Worm (Caenorhabditis elegans) whole organism, late embryonic: ENCODE results near the gene K12H6.10.
A peak's percentile ranks its signal among the peaks of the same experiment; 100 is the strongest.

Experiments used
- C38D4.7 ChIP-seq: fragments of 200-800 bp; sonication (Bioruptor generic); optimal IDR thresholded peaks from 2 replicates; lab custom pipeline; 2018; ENCODE audit warnings: mild to moderate bottlenecking, missing genetic modification characterization, moderate library complexity, missing compliant biosample characterization
- F13H6.1 ChIP-seq: sonication (generic microtip); optimal IDR thresholded peaks from 2 replicates; lab custom pipeline; 2016; ENCODE audit warnings: missing genetic modification characterization, missing compliant biosample characterization
- K02D7.2 ChIP-seq: sonication (generic microtip); optimal IDR thresholded peaks from 2 replicates; lab custom pipeline; 2017; ENCODE audit warnings: mild to moderate bottlenecking, missing genetic modification characterization, missing compliant biosample characterization
- K09A11.1 ChIP-seq: sonication (generic microtip); optimal IDR thresholded peaks from 2 replicates; lab custom pipeline; 2017; ENCODE audit warnings: antibody characterized with exemption, mild to moderate bottlenecking, missing genetic modification characterization, missing compliant biosample characterization; ENCODE audit not compliant: insufficient read depth
- T23F11.4 ChIP-seq: fragments of 200-800 bp; sonication (Bioruptor generic); optimal IDR thresholded peaks from 2 replicates; lab custom pipeline; 2018; ENCODE audit warnings: mild to moderate bottlenecking, missing genetic modification characterization, missing compliant biosample characterization
- Y22D7AL.16 ChIP-seq: sonication (generic microtip); optimal IDR thresholded peaks from 2 replicates; lab custom pipeline; 2016; ENCODE audit warnings: missing genetic modification characterization, missing compliant biosample characterization
- ahr-1 ChIP-seq: sonication (generic microtip); optimal IDR thresholded peaks from 2 replicates; lab custom pipeline; 2016; ENCODE audit warnings: missing genetic modification characterization, missing compliant biosample characterization
- ceh-22 ChIP-seq: sonication (generic microtip); optimal IDR thresholded peaks from 2 replicates; lab custom pipeline; 2017; ENCODE audit warnings: missing biosample characterization, missing genetic modification characterization
- ceh-24 ChIP-seq: sonication (generic microtip); optimal IDR thresholded peaks from 2 replicates; lab custom pipeline; 2016; ENCODE audit warnings: mild to moderate bottlenecking, missing genetic modification characterization, missing compliant biosample characterization
- ceh-34 ChIP-seq: sonication (generic microtip); optimal IDR thresholded peaks from 2 replicates; lab custom pipeline; 2016; ENCODE audit warnings: mild to moderate bottlenecking, missing genetic modification characterization, missing compliant biosample characterization
- ceh-6 ChIP-seq: fragments of 200-800 bp; sonication (Bioruptor generic); optimal IDR thresholded peaks from 2 replicates; lab custom pipeline; 2018; ENCODE audit warnings: mild to moderate bottlenecking, missing genetic modification characterization, missing compliant biosample characterization
- dmd-4 ChIP-seq: sonication (generic microtip); optimal IDR thresholded peaks from 2 replicates; lab custom pipeline; 2016; ENCODE audit warnings: borderline replicate concordance, missing genetic modification characterization, missing compliant biosample characterization
- dve-1 ChIP-seq: sonication (generic microtip); optimal IDR thresholded peaks from 2 replicates; lab custom pipeline; 2017; ENCODE audit warnings: antibody characterized with exemption, mild to moderate bottlenecking, missing genetic modification characterization, missing compliant biosample characterization
- elt-4 ChIP-seq: sonication (generic microtip); optimal IDR thresholded peaks from 2 replicates; lab custom pipeline; 2016; ENCODE audit warnings: missing genetic modification characterization, missing compliant biosample characterization
- ets-4 ChIP-seq: sonication (generic microtip); optimal IDR thresholded peaks from 2 replicates; lab custom pipeline; 2016; ENCODE audit warnings: missing genetic modification characterization, missing compliant biosample characterization
- fkh-6 ChIP-seq: sonication (generic microtip); optimal IDR thresholded peaks from 2 replicates; lab custom pipeline; 2016; ENCODE audit warnings: missing genetic modification characterization, missing compliant biosample characterization
- hlh-13 ChIP-seq: fragments of 200-800 bp; sonication (Bioruptor generic); optimal IDR thresholded peaks from 2 replicates; lab custom pipeline; 2018; ENCODE audit warnings: mild to moderate bottlenecking, missing genetic modification characterization, missing compliant biosample characterization
- hlh-8 ChIP-seq: sonication (generic microtip); optimal IDR thresholded peaks from 2 replicates; lab custom pipeline; 2016; ENCODE audit warnings: missing genotype, missing genetic modification characterization, missing compliant biosample characterization
- lim-6 ChIP-seq: sonication (generic microtip); optimal IDR thresholded peaks from 2 replicates; lab custom pipeline; 2016; ENCODE audit warnings: missing genetic modification characterization, missing compliant biosample characterization
- lin-11 ChIP-seq: fragments of 200-800 bp; sonication (Bioruptor generic); optimal IDR thresholded peaks from 2 replicates; lab custom pipeline; 2018; ENCODE audit warnings: mild to moderate bottlenecking, missing genetic modification characterization, missing compliant biosample characterization
- madf-2 ChIP-seq: sonication (generic microtip); optimal IDR thresholded peaks from 2 replicates; lab custom pipeline; 2017; ENCODE audit warnings: missing genetic modification characterization, missing compliant biosample characterization
- mec-3 ChIP-seq: sonication (generic microtip); optimal IDR thresholded peaks from 2 replicates; lab custom pipeline; 2016; ENCODE audit warnings: borderline replicate concordance, missing genetic modification characterization, missing compliant biosample characterization
- nfya-1 ChIP-seq: sonication (generic microtip); optimal IDR thresholded peaks from 2 replicates; lab custom pipeline; 2017; ENCODE audit warnings: missing genetic modification characterization, mild to moderate bottlenecking, missing compliant biosample characterization, antibody characterized with exemption, moderate library complexity
- nhr-232 ChIP-seq: sonication (generic microtip); optimal IDR thresholded peaks from 2 replicates; lab custom pipeline; 2016; ENCODE audit warnings: missing genetic modification characterization, missing compliant biosample characterization
- pag-3 ChIP-seq: sonication (generic microtip); optimal IDR thresholded peaks from 2 replicates; lab custom pipeline; 2016; ENCODE audit warnings: missing compliant biosample characterization, missing genetic modification characterization, borderline replicate concordance
- pha-2 ChIP-seq: sonication (generic microtip); optimal IDR thresholded peaks from 2 replicates; lab custom pipeline; 2017; ENCODE audit warnings: mild to moderate bottlenecking, missing genetic modification characterization, missing compliant biosample characterization
- pha-4 ChIP-seq: fragments of 150-350 bp; optimal IDR thresholded peaks from 2 replicates; lab custom pipeline; 2018; ENCODE audit warnings: missing biosample characterization, missing genetic modification reagents, missing genetic modification characterization
- ref-2 ChIP-seq: sonication (generic microtip); optimal IDR thresholded peaks from 2 replicates; lab custom pipeline; 2016; ENCODE audit warnings: missing genetic modification characterization, missing compliant biosample characterization
- rnt-1 ChIP-seq: sonication (generic microtip); optimal IDR thresholded peaks from 2 replicates; lab custom pipeline; 2016; ENCODE audit warnings: missing genetic modification characterization, missing compliant biosample characterization
- sdc-2 ChIP-seq: sonication (generic microtip); optimal IDR thresholded peaks from 2 replicates; lab custom pipeline; 2016; ENCODE audit warnings: missing genotype, missing genetic modification characterization, missing compliant biosample characterization
- sox-2 ChIP-seq: fragments of 200-800 bp; sonication (Bioruptor generic); IDR thresholded peaks from 2 replicates; pipeline ENCODE4 v1.3.6; 2022; ENCODE audit warnings: missing genetic modification reagents, missing genetic modification characterization, missing compliant biosample characterization
- sox-4 ChIP-seq: sonication (generic microtip); optimal IDR thresholded peaks from 2 replicates; lab custom pipeline; 2017; ENCODE audit warnings: mild to moderate bottlenecking, missing genetic modification characterization, inconsistent platforms, missing compliant biosample characterization
- syd-9 ChIP-seq: sonication (generic microtip); optimal IDR thresholded peaks from 2 replicates; lab custom pipeline; 2016; ENCODE audit warnings: mild to moderate bottlenecking, missing genetic modification characterization, moderate library complexity, missing compliant biosample characterization
- tbx-7 ChIP-seq: sonication (generic microtip); optimal IDR thresholded peaks from 2 replicates; lab custom pipeline; 2016; ENCODE audit warnings: missing genotype, missing genetic modification characterization, missing compliant biosample characterization
- ttx-3 ChIP-seq: sonication (generic microtip); optimal IDR thresholded peaks from 2 replicates; lab custom pipeline; 2016; ENCODE audit warnings: missing genetic modification reagents, missing genetic modification characterization, missing compliant biosample characterization
- unc-42 ChIP-seq: sonication (generic microtip); optimal IDR thresholded peaks from 2 replicates; lab custom pipeline; 2016; ENCODE audit warnings: missing genotype, missing genetic modification characterization, missing compliant biosample characterization
- unc-55 ChIP-seq: sonication (generic microtip); optimal IDR thresholded peaks from 2 replicates; lab custom pipeline; 2017; ENCODE audit warnings: missing biosample characterization, missing genetic modification reagents, missing genetic modification characterization
- unc-86 ChIP-seq: sonication (generic microtip); optimal IDR thresholded peaks from 2 replicates; lab custom pipeline; 2016; ENCODE audit warnings: missing genetic modification characterization, missing compliant biosample characterization

K12H6.10 gene

ce11 chrII:2862557-2863035, 39.9 kb downstream of the K12H6.10 start:
- TF ChIP-seq ttx-3 (tag; lab: Kevin White, UChicago) (no peak), Y22D7AL.16 (tag; lab: Kevin White, UChicago) (no peak), dve-1 (peak; percentile 65), pha-2 (no peak), hlh-8 (tag; lab: Kevin White, UChicago) (no peak), unc-86 (tag; lab: Kevin White, UChicago) (no peak), K09A11.1 (tag; lab: Kevin White, UChicago) (no peak), nfya-1 (tag; lab: Kevin White, UChicago) (no peak)

ce11 chrII:2864229-2864628, 41.6 kb downstream of the K12H6.10 start, which contains the start of gene Y110A2AL.5:
Y110A2AL.5 (plus strand) TSS chrII:2864529.
- TF ChIP-seq ahr-1 (tag; lab: Kevin White, UChicago) (no peak), nfya-1 (tag; lab: Kevin White, UChicago) (no peak), elt-4 (tag; lab: Kevin White, UChicago) (no peak), ref-2 (tag; lab: Kevin White, UChicago) (no peak), lin-11 (tag; lab: Kevin White, UChicago) (no peak), F13H6.1 (tag; lab: Kevin White, UChicago) (no peak), fkh-6 (no peak), K02D7.2 (tag; lab: Kevin White, UChicago) (no peak), rnt-1 (tag; lab: Kevin White, UChicago) (no peak), syd-9 (no peak), sox-4 (tag; lab: Kevin White, UChicago) (no peak), dve-1 (no peak), dmd-4 (no peak), unc-42 (no peak), ceh-22 (tag; lab: Kevin White, UChicago) (no peak), tbx-7 (tag; lab: Kevin White, UChicago) (no peak), C38D4.7 (GFP tag; lab: Kevin White, UChicago) (no peak), unc-86 (tag; lab: Kevin White, UChicago) (no peak), lim-6 (tag; lab: Kevin White, UChicago) (no peak), ceh-24 (no peak)

- TF ChIP-seq unc-55 (GFP tag; lab: Kevin White, UChicago) (no peak), ceh-34 (tag; lab: Kevin White, UChicago) (no peak), mec-3 (tag; lab: Kevin White, UChicago) (no peak), sdc-2 (tag; lab: Kevin White, UChicago) (no peak), ets-4 (tag; lab: Kevin White, UChicago) (no peak), K02D7.2 (tag; lab: Kevin White, UChicago) (no peak), pag-3 (no peak), sox-2 (GFP tag; lab: Robert Waterston, UW) (no peak), lim-6 (tag; lab: Kevin White, UChicago) (no peak), madf-2 (tag; lab: Kevin White, UChicago) (no peak), T23F11.4 (GFP tag; lab: Kevin White, UChicago) (no peak), nhr-232 (no peak), tbx-7 (tag; lab: Kevin White, UChicago) (no peak), K09A11.1 (tag; lab: Kevin White, UChicago) (no peak), dmd-4 (no peak), hlh-13 (GFP tag; lab: Kevin White, UChicago) (no peak), C38D4.7 (GFP tag; lab: Kevin White, UChicago) (no peak), pha-4 (tag; lab: Kevin White, UChicago) (no peak), ceh-6 (GFP tag; lab: Kevin White, UChicago) (no peak), pha-2 (no peak)
Observed at ce11 chrII:2865355-2865754, 42.7 kb downstream of the K12H6.10 start.
